Fruit fly (Drosophila melanogaster) whole organism, embryonic: ENCODE measurements around the gene CG13110.

ENCODE experiments used
- C15 ChIP-seq: fragments of 200-800 bp; sonication (Bioruptor generic); IDR thresholded peaks from 3 replicates; pipeline ENCODE4 v1.3.6; 2022; ENCODE audit warnings: missing biosample characterization, missing genetic modification characterization
- CG10462 ChIP-seq: fragments of 200-800 bp; sonication (Bioruptor generic); optimal IDR thresholded peaks from 2 replicates; lab custom pipeline; 2016; ENCODE audit warnings: missing biosample characterization, missing genetic modification characterization
- CG10959 ChIP-seq: fragments of 200-800 bp; sonication (Bioruptor generic); IDR thresholded peaks from 2 replicates; pipeline ENCODE4 v1.3.6; 2022; ENCODE audit warnings: missing biosample characterization, missing genetic modification characterization
- CG10979 ChIP-seq: fragments of 200-800 bp; sonication (Bioruptor generic); optimal IDR thresholded peaks from 2 replicates; lab custom pipeline; 2018; ENCODE audit warnings: missing biosample characterization, mild to moderate bottlenecking, missing genetic modification characterization, moderate library complexity
- CG11085 ChIP-seq: fragments of 200-800 bp; sonication (Bioruptor generic); IDR thresholded peaks from 2 replicates; pipeline ENCODE4 v1.3.6; 2022; ENCODE audit warnings: missing biosample characterization, missing genetic modification characterization
- CG11504 ChIP-seq: fragments of 200-800 bp; sonication (Bioruptor generic); optimal IDR thresholded peaks from 3 replicates; lab custom pipeline; 2019; ENCODE audit warnings: missing biosample characterization, mild to moderate bottlenecking, missing genetic modification characterization, moderate library complexity
- CG12104 ChIP-seq: fragments of 200-800 bp; sonication (Bioruptor generic); optimal IDR thresholded peaks from 3 replicates; lab custom pipeline; 2016; ENCODE audit warnings: missing biosample characterization, missing genetic modification characterization
- CG13424 ChIP-seq: fragments of 200-800 bp; sonication (Bioruptor generic); optimal IDR thresholded peaks from 2 replicates; lab custom pipeline; 2019; ENCODE audit warnings: missing biosample characterization, mild to moderate bottlenecking, missing genetic modification characterization, moderate library complexity
- CG15269 ChIP-seq: fragments of 200-800 bp; sonication (Bioruptor generic); optimal IDR thresholded peaks from 2 replicates; lab custom pipeline; 2018; ENCODE audit warnings: missing biosample characterization, mild to moderate bottlenecking, missing genetic modification characterization, moderate library complexity
- CG15479 ChIP-seq: fragments of 200-800 bp; sonication (Bioruptor generic); optimal IDR thresholded peaks from 3 replicates; lab custom pipeline; 2019; ENCODE audit warnings: missing biosample characterization, mild to moderate bottlenecking, missing genetic modification characterization, moderate library complexity
- CG1647 ChIP-seq: fragments of 200-800 bp; sonication (Bioruptor generic); optimal IDR thresholded peaks from 3 replicates; lab custom pipeline; 2016; ENCODE audit warnings: missing biosample characterization, missing genetic modification characterization
- CG17802 ChIP-seq: fragments of 200-800 bp; sonication (Bioruptor generic); optimal IDR thresholded peaks from 2 replicates; lab custom pipeline; 2018; ENCODE audit warnings: missing biosample characterization, mild to moderate bottlenecking, missing genetic modification characterization, moderate library complexity
- CG2678 ChIP-seq: fragments of 200-800 bp; sonication (Bioruptor generic); optimal IDR thresholded peaks from 3 replicates; lab custom pipeline; 2019; ENCODE audit warnings: missing biosample characterization, mild to moderate bottlenecking, missing genetic modification characterization, moderate library complexity
- CG2889 ChIP-seq: fragments of 200-800 bp; sonication (Bioruptor generic); IDR thresholded peaks from 3 replicates; pipeline ENCODE4 v1.3.6; 2022; ENCODE audit warnings: missing biosample characterization, missing genetic modification characterization
- CG34224 ChIP-seq: fragments of 200-800 bp; sonication (Bioruptor generic); IDR thresholded peaks from 3 replicates; pipeline ENCODE4 v1.3.6; 2022; ENCODE audit warnings: missing biosample characterization, missing genetic modification characterization; ENCODE audit not compliant: partially characterized antibody
- CG3995 ChIP-seq: fragments of 200-800 bp; sonication (Bioruptor generic); optimal IDR thresholded peaks from 3 replicates; lab custom pipeline; 2016; ENCODE audit warnings: missing biosample characterization, missing genetic modification characterization
- CG4328 ChIP-seq: fragments of 200-800 bp; sonication (Bioruptor generic); optimal IDR thresholded peaks from 3 replicates; lab custom pipeline; 2017; ENCODE audit warnings: missing biosample characterization, missing genetic modification reagents, missing genetic modification characterization
- CG5180 ChIP-seq: fragments of 200-800 bp; sonication (Bioruptor generic); optimal IDR thresholded peaks from 3 replicates; lab custom pipeline; 2017; ENCODE audit warnings: missing biosample characterization, missing genetic modification characterization, mild to moderate bottlenecking, moderate library complexity, missing genetic modification reagents
- CG6254 ChIP-seq: fragments of 200-800 bp; sonication (Bioruptor generic); optimal IDR thresholded peaks from 3 replicates; lab custom pipeline; 2017; ENCODE audit warnings: mild to moderate bottlenecking, missing biosample characterization, missing genetic modification reagents, missing genetic modification characterization
- CG7745 ChIP-seq: fragments of 200-800 bp; sonication (Bioruptor generic); optimal IDR thresholded peaks from 2 replicates; lab custom pipeline; 2018; ENCODE audit warnings: missing biosample characterization, mild to moderate bottlenecking, missing genetic modification characterization, moderate library complexity
- CG8290 ChIP-seq, 3 experiments: fragments of 200-800 bp; sonication (Bioruptor generic); optimal IDR thresholded peaks; 2 replicates each; lab custom pipeline; 2016 to 2019; ENCODE audit warnings: missing biosample characterization in 3 of 3, missing genetic modification characterization in 3 of 3, mild to moderate bottlenecking in 2 of 3, moderate library complexity in 1 of 3
- CHES-1-like ChIP-seq: fragments of 200-800 bp; sonication (Bioruptor generic); optimal IDR thresholded peaks from 2 replicates; lab custom pipeline; 2016; ENCODE audit warnings: missing biosample characterization, missing genetic modification characterization
- CrebB ChIP-seq: fragments of 200-800 bp; sonication (Bioruptor generic); optimal IDR thresholded peaks from 3 replicates; lab custom pipeline; 2018; ENCODE audit warnings: missing biosample characterization, mild to moderate bottlenecking, missing genetic modification characterization
- Dad ChIP-seq: fragments of 200-800 bp; sonication (Bioruptor generic); optimal IDR thresholded peaks from 3 replicates; lab custom pipeline; 2016; ENCODE audit warnings: missing biosample characterization, missing genetic modification characterization
- Dll ChIP-seq: fragments of 200-800 bp; sonication (Bioruptor generic); IDR thresholded peaks from 4 replicates; pipeline ENCODE4 v1.3.6; 2022; ENCODE audit warnings: missing biosample characterization, missing genetic modification characterization; ENCODE audit not compliant: partially characterized antibody
- Fer2 ChIP-seq: fragments of 200-800 bp; sonication (Bioruptor generic); optimal IDR thresholded peaks from 2 replicates; lab custom pipeline; 2018; ENCODE audit warnings: missing biosample characterization, mild to moderate bottlenecking, missing genetic modification characterization, moderate library complexity
- H2.0 ChIP-seq: fragments of 200-800 bp; sonication (Bioruptor generic); IDR thresholded peaks from 2 replicates; pipeline ENCODE4 v1.3.6; 2022; ENCODE audit warnings: missing biosample characterization, missing genetic modification characterization
- Hand ChIP-seq: fragments of 200-800 bp; sonication (Bioruptor generic); optimal IDR thresholded peaks from 2 replicates; lab custom pipeline; 2017; ENCODE audit warnings: mild to moderate bottlenecking, missing biosample characterization, missing genetic modification reagents, missing genetic modification characterization
- Hr51 ChIP-seq, 2 experiments: fragments of 200-800 bp; sonication (Bioruptor generic); optimal IDR thresholded peaks; 2 replicates in 1 of 2; 3 replicates in 1 of 2; lab custom pipeline; 2016 to 2018; ENCODE audit warnings: missing biosample characterization in 2 of 2, missing genetic modification characterization in 2 of 2, mild to moderate bottlenecking in 1 of 2, moderate library complexity in 1 of 2
- Lhr ChIP-seq: fragments of 200-800 bp; sonication (Bioruptor generic); optimal IDR thresholded peaks from 3 replicates; lab custom pipeline; 2017; ENCODE audit warnings: mild to moderate bottlenecking, missing biosample characterization, missing genetic modification reagents, missing genetic modification characterization
- Nf-YA ChIP-seq: fragments of 200-800 bp; sonication (Bioruptor generic); IDR thresholded peaks from 2 replicates; pipeline ENCODE4 v1.3.6; 2022; ENCODE audit warnings: missing biosample characterization, missing genetic modification characterization
- Oli ChIP-seq: fragments of 200-800 bp; sonication (Bioruptor generic); optimal IDR thresholded peaks from 2 replicates; lab custom pipeline; 2018; ENCODE audit warnings: missing biosample characterization, mild to moderate bottlenecking, missing genetic modification characterization, moderate library complexity
- Pdp1 ChIP-seq, 2 experiments: fragments of 200-800 bp; sonication (Bioruptor generic); optimal IDR thresholded peaks; 3 replicates each; lab custom pipeline; 2016; ENCODE audit warnings: missing biosample characterization in 2 of 2, missing genetic modification characterization in 2 of 2, mild to moderate bottlenecking in 1 of 2, moderate library complexity in 1 of 2
- Poxn ChIP-seq: fragments of 200-800 bp; sonication (Bioruptor generic); IDR thresholded peaks from 2 replicates; pipeline ENCODE4 v1.3.6; 2022; ENCODE audit warnings: missing biosample characterization, missing genetic modification characterization
- Sox100B ChIP-seq: fragments of 200-800 bp; sonication (Bioruptor generic); optimal IDR thresholded peaks from 3 replicates; lab custom pipeline; 2018; ENCODE audit warnings: missing biosample characterization, mild to moderate bottlenecking, missing genetic modification characterization
- Sry-β ChIP-seq: fragments of 200-800 bp; sonication (Bioruptor generic); optimal IDR thresholded peaks from 2 replicates; lab custom pipeline; 2018; ENCODE audit warnings: missing biosample characterization, mild to moderate bottlenecking, missing genetic modification characterization, moderate library complexity
- br ChIP-seq: fragments of >200 bp; optimal IDR thresholded peaks from 2 replicates; lab custom pipeline; 2017
- btn ChIP-seq: fragments of 200-800 bp; sonication (Bioruptor generic); optimal IDR thresholded peaks from 2 replicates; lab custom pipeline; 2016; ENCODE audit warnings: missing biosample characterization, missing genetic modification characterization
- cad ChIP-seq: fragments of >200 bp; optimal IDR thresholded peaks from 2 replicates; lab custom pipeline; 2017; ENCODE audit warnings: missing biosample characterization, missing genetic modification characterization
- eve ChIP-seq, 2 experiments: fragments of >200 bp; optimal IDR thresholded peaks; 2 replicates each; lab custom pipeline; 2017; ENCODE audit warnings: missing biosample characterization in 2 of 2, missing genetic modification characterization in 2 of 2
- insv ChIP-seq, 2 experiments: fragments of 200-800 bp; sonication (Bioruptor generic); optimal IDR thresholded peaks; 3 replicates each; lab custom pipeline; 2016 to 2018; ENCODE audit warnings: missing biosample characterization in 2 of 2, missing genetic modification characterization in 2 of 2
- lab ChIP-seq: fragments of 200-800 bp; sonication (Bioruptor generic); optimal IDR thresholded peaks from 3 replicates; lab custom pipeline; 2017; ENCODE audit warnings: missing biosample characterization, missing genetic modification characterization, mild to moderate bottlenecking, moderate library complexity, missing genetic modification reagents
- lilli ChIP-seq: fragments of 200-800 bp; sonication (Bioruptor generic); optimal IDR thresholded peaks from 3 replicates; lab custom pipeline; 2016; ENCODE audit warnings: missing biosample characterization, missing genetic modification characterization
- lmd ChIP-seq: fragments of 200-800 bp; sonication (Bioruptor generic); IDR thresholded peaks from 2 replicates; pipeline ENCODE4 v1.3.6; 2022; ENCODE audit warnings: missing biosample characterization, missing genetic modification characterization
- mirr ChIP-seq: fragments of 200-800 bp; sonication (Bioruptor generic); optimal IDR thresholded peaks from 3 replicates; lab custom pipeline; 2018; ENCODE audit warnings: missing biosample characterization, mild to moderate bottlenecking, missing genetic modification characterization
- phol ChIP-seq: fragments of 200-800 bp; sonication (Bioruptor generic); optimal IDR thresholded peaks from 3 replicates; lab custom pipeline; 2018; ENCODE audit warnings: missing biosample characterization, mild to moderate bottlenecking, missing genetic modification characterization, moderate library complexity
- pnt ChIP-seq: fragments of 200-800 bp; sonication (Bioruptor generic); optimal IDR thresholded peaks from 3 replicates; lab custom pipeline; 2016; ENCODE audit warnings: missing biosample characterization, missing genetic modification characterization
- scrt ChIP-seq: fragments of 200-800 bp; sonication (Bioruptor generic); optimal IDR thresholded peaks from 2 replicates; lab custom pipeline; 2018; ENCODE audit warnings: missing biosample characterization, mild to moderate bottlenecking, missing genetic modification characterization, moderate library complexity
- sug ChIP-seq: fragments of 200-800 bp; optimal IDR thresholded peaks from 2 replicates; lab custom pipeline; 2019; ENCODE audit warnings: missing biosample characterization, mild to moderate bottlenecking, missing genetic modification characterization, moderate library complexity

CG13110 gene

DNA sequence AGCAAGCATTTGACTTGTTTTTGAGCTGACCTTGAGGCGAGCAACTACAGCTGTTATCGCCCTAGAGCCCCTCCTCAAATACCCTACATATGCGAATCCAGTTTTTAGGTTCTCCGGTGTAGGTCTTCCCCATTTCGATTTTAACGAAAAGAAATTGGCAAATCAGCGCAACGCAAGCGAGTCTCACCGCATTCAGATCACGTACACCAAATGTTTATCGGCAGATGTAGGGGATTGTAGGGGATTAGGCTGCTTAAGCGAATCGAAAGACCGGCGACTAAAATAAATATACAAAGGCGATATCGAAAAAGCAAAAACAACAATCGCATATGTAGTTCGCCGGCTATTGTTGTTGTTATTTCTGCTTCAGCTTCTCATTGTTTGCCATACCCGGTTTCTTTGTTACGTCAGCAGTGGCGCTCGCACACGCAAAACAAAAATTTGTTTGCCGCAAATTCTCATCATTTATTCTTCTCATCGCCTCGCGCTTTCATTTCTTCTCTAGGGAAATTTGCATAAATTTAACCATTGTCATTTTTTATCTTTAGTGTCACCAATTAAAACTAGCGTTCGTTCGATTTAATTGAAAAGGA, 37.8 kb downstream of the CG13110 start (continued):
- peak; percentile 56 for TF ChIP-seq CG3995
- peak; percentile 68 for TF ChIP-seq Oli (tag; lab: Kevin White, UChicago)
- TF ChIP-seq CG17802: peak; percentile 13
- peak; percentile 9 for TF ChIP-seq CG13424 (tag; lab: Kevin White, UChicago)
- TF ChIP-seq CrebB (tag; lab: Kevin White, UChicago): peak; percentile 31
- TF ChIP-seq CG1647 (GFP tag; lab: Kevin White, UChicago): peak; percentile 53
- TF ChIP-seq scrt (GFP tag; lab: Kevin White, UChicago): peak; percentile 41
- TF ChIP-seq lilli (GFP tag; lab: Kevin White, UChicago): peak; percentile 88
- TF ChIP-seq lmd: peak; percentile 76; the same call in 1 of the 2 replicates
- no peak for TF ChIP-seq CG7745
- peak; percentile 39 for TF ChIP-seq sug (tag; lab: Kevin White, UChicago)
- TF ChIP-seq lab (GFP tag; lab: Kevin White, UChicago): peak; percentile 85
- TF ChIP-seq CG11085 (GFP tag; lab: Robert Waterston, UW): peak; percentile 49
- TF ChIP-seq eve (GFP tag; optimal IDR thresholded peaks at IDR 0.05; lab: Kevin White, UChicago): peak in 1 of 2 experiments; percentile 31
- TF ChIP-seq CG8290 (GFP tag; optimal IDR thresholded peaks at IDR 0.05; lab: Kevin White, UChicago): no peak
- TF ChIP-seq CG8290 (tag; optimal IDR thresholded peaks at IDR 0.05; lab: Kevin White, UChicago): peak in 1 of 2 experiments; percentile 95
- TF ChIP-seq CG10959 (GFP tag; lab: Robert Waterston, UW): no peak
- peak; percentile 87 for TF ChIP-seq CHES-1-like (GFP tag; lab: Kevin White, UChicago)
- peak; percentile 53 to 58 for TF ChIP-seq Hr51 (GFP tag; optimal IDR thresholded peaks at IDR 0.05; lab: Kevin White, UChicago)
- no peak for TF ChIP-seq Lhr (GFP tag; lab: Kevin White, UChicago)
- TF ChIP-seq CG15479 (GFP tag; lab: Kevin White, UChicago): peak; percentile 32
- TF ChIP-seq CG2889 (GFP tag; lab: Robert Waterston, UW): 0 out of 3 replicates have a peak, but pooled peaks have one; percentile 22
- TF ChIP-seq Nf-YA (GFP tag; lab: Robert Waterston, UW): no peak
- no peak for TF ChIP-seq insv (GFP tag; optimal IDR thresholded peaks at IDR 0.05; lab: Kevin White, UChicago)
- peak; percentile 25 for TF ChIP-seq CG12104 (GFP tag; lab: Kevin White, UChicago)
- peak; percentile 51 for TF ChIP-seq phol (tag; lab: Kevin White, UChicago)
- peak; percentile 63 to 91 for TF ChIP-seq Pdp1 (GFP tag; optimal IDR thresholded peaks at IDR 0.05; lab: Kevin White, UChicago)
- peak; percentile 68 for TF ChIP-seq H2.0
- peak; percentile 75 for TF ChIP-seq CG2678
- TF ChIP-seq Fer2 (tag; lab: Kevin White, UChicago): no peak
- TF ChIP-seq cad (GFP tag; lab: Kevin White, UChicago): no peak
- no peak for TF ChIP-seq Dll (GFP tag; lab: Robert Waterston, UW)
- peak; percentile 72 for TF ChIP-seq CG15269 (tag; lab: Kevin White, UChicago)
- no peak for TF ChIP-seq btn (GFP tag; lab: Kevin White, UChicago)
- TF ChIP-seq Sox100B (GFP tag; lab: Kevin White, UChicago): peak; percentile 2
- peak; percentile 67 for TF ChIP-seq CG11504
- TF ChIP-seq CG34224 (GFP tag; lab: Robert Waterston, UW): no peak
- TF ChIP-seq CG10979 (tag; lab: Kevin White, UChicago): no peak
- TF ChIP-seq CG10462 (GFP tag; lab: Kevin White, UChicago): no peak
- TF ChIP-seq CG4328 (GFP tag; lab: Kevin White, UChicago): no peak
- no peak for TF ChIP-seq br (lab: Kevin White, UChicago)
- TF ChIP-seq Hand (GFP tag; lab: Kevin White, UChicago): no peak
- no peak for TF ChIP-seq Sry-β
- TF ChIP-seq Dad: peak; percentile 42
- TF ChIP-seq mirr (GFP tag; lab: Kevin White, UChicago): peak; percentile 69
- no peak for TF ChIP-seq CG6254
- TF ChIP-seq pnt (GFP tag; lab: Kevin White, UChicago): peak; percentile 54
- TF ChIP-seq Poxn (GFP tag; lab: Robert Waterston, UW): no peak
- no peak for TF ChIP-seq CG5180 (GFP tag; lab: Kevin White, UChicago)
- TF ChIP-seq C15 (GFP tag; lab: Robert Waterston, UW): peak; percentile 50; the same call in 1 of the 3 replicates
